Fruit fly (Drosophila melanogaster) whole organism, embryonic: Measurements from ENCODE around the gene Evi5.

Experiments
- Awh ChIP-seq: fragments of 200-800 bp; sonication (Bioruptor generic); IDR thresholded peaks from 2 replicates; pipeline ENCODE4, ENCODE4 v1.3.6; 2022; ENCODE audit warnings: missing biosample characterization, missing genetic modification characterization
- CG16815 ChIP-seq: fragments of 200-800 bp; sonication (Bioruptor generic); optimal IDR thresholded peaks from 3 replicates; lab custom pipeline; 2017; ENCODE audit warnings: missing biosample characterization, mild to moderate bottlenecking, missing genetic modification characterization
- CG16863 ChIP-seq: fragments of 200-800 bp; sonication (Bioruptor generic); optimal IDR thresholded peaks from 3 replicates; lab custom pipeline; 2016; ENCODE audit warnings: missing biosample characterization, missing genetic modification characterization
- CG34224 ChIP-seq: fragments of 200-800 bp; sonication (Bioruptor generic); IDR thresholded peaks from 3 replicates; pipeline ENCODE4 v1.3.6; 2022; ENCODE audit warnings: missing biosample characterization, missing genetic modification characterization; ENCODE audit not compliant: partially characterized antibody
- CG6689 ChIP-seq: fragments of 200-800 bp; sonication (Bioruptor generic); IDR thresholded peaks from 2 replicates; pipeline ENCODE4 v1.3.6; 2022; ENCODE audit warnings: missing biosample characterization, missing genetic modification characterization
- CG7556 ChIP-seq: fragments of 200-800 bp; sonication (Bioruptor generic); optimal IDR thresholded peaks from 2 replicates; lab custom pipeline; 2017; ENCODE audit warnings: missing biosample characterization, mild to moderate bottlenecking, missing genetic modification characterization
- CG8290 ChIP-seq, 3 experiments: fragments of 200-800 bp; sonication (Bioruptor generic); optimal IDR thresholded peaks; 2 replicates each; lab custom pipeline; 2016 to 2019; ENCODE audit warnings: missing biosample characterization in 3 of 3, missing genetic modification characterization in 3 of 3, mild to moderate bottlenecking in 2 of 3, moderate library complexity in 1 of 3
- CG9797 ChIP-seq: fragments of 200-800 bp; sonication (Bioruptor generic); optimal IDR thresholded peaks from 3 replicates; lab custom pipeline; 2018; ENCODE audit warnings: missing biosample characterization, mild to moderate bottlenecking, missing genetic modification characterization
- Dbx ChIP-seq: fragments of 200-800 bp; sonication (Bioruptor generic); IDR thresholded peaks from 3 replicates; pipeline ENCODE4 v1.3.6; 2022; ENCODE audit warnings: missing biosample characterization, missing genetic modification characterization
- Lpt ChIP-seq: fragments of >200 bp; optimal IDR thresholded peaks from 2 replicates; lab custom pipeline; 2018; ENCODE audit warnings: missing biosample characterization, missing genetic modification characterization
- Mes4 ChIP-seq: fragments of 200-800 bp; sonication (Bioruptor generic); optimal IDR thresholded peaks from 2 replicates; lab custom pipeline; 2016; ENCODE audit warnings: missing biosample characterization, missing genetic modification characterization
- emc ChIP-seq: fragments of 200-800 bp; sonication (Bioruptor generic); optimal IDR thresholded peaks from 2 replicates; lab custom pipeline; 2016; ENCODE audit warnings: missing biosample characterization, missing genetic modification characterization
- ftz-f1 ChIP-seq: fragments of 200-800 bp; sonication (Bioruptor generic); optimal IDR thresholded peaks from 2 replicates; lab custom pipeline; 2016; ENCODE audit warnings: missing biosample characterization, missing genetic modification characterization
- tio ChIP-seq: fragments of 200-800 bp; sonication (Bioruptor generic); optimal IDR thresholded peaks from 2 replicates; lab custom pipeline; 2017; ENCODE audit warnings: missing biosample characterization, missing genetic modification characterization, inconsistent platforms

DNA sequence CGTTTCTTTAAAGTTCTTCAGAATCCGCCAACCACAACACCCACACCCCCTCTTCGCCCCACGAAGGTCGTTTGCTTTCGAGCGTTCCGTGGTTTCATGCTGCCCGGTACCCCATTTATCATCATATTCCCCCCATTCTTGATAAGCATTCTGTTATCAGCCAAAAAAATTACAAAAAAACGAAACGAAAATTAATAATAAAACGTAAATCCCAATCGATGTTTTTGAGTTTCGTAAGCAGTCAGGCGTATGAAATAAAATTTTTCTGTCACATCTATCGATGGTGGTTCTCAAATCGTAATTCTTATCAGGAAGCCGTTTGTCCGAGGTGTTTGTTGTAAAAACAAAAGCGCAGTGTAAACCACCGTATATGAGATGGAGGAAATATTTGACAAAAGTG, 41.3 kb upstream of the Evi5 start:
- no peak for TF ChIP-seq CG16863 (GFP tag; lab: Kevin White, UChicago)
- TF ChIP-seq Dbx (GFP tag; lab: Robert Waterston, UW): no peak
- no peak for TF ChIP-seq ftz-f1
- TF ChIP-seq Mes4 (GFP tag; lab: Kevin White, UChicago): no peak
- no peak for TF ChIP-seq CG7556 (GFP tag; lab: Kevin White, UChicago)
- no peak for TF ChIP-seq CG8290 (GFP tag; optimal IDR thresholded peaks at IDR 0.05; lab: Kevin White, UChicago)
- no peak for TF ChIP-seq CG8290 (tag; optimal IDR thresholded peaks at IDR 0.05; lab: Kevin White, UChicago)
- no peak for TF ChIP-seq CG16815 (GFP tag; lab: Kevin White, UChicago)
- no peak for TF ChIP-seq Awh (GFP tag; lab: Robert Waterston, UW)
- TF ChIP-seq CG9797: no peak
- TF ChIP-seq CG34224: no peak
- TF ChIP-seq tio (GFP tag; lab: Kevin White, UChicago): no peak
- TF ChIP-seq emc: no peak
- no peak for TF ChIP-seq Lpt (GFP tag; lab: Kevin White, UChicago)
- no peak for TF ChIP-seq CG6689 (GFP tag; lab: Robert Waterston, UW)
